Worm (Caenorhabditis elegans) whole organism, L4 larva: ENCODE data around the gene W08E12.9.
A peak's percentile ranks its signal among the peaks of the same experiment; 100 is the strongest.

Experiments used
- F10B5.3 ChIP-seq: sonication (generic microtip); optimal IDR thresholded peaks from 2 replicates; lab custom pipeline; 2016; ENCODE audit warnings: mild to moderate bottlenecking, missing genetic modification characterization, missing compliant biosample characterization
- Y75B8A.6 ChIP-seq: fragments of 200-800 bp; sonication (Bioruptor generic); IDR thresholded peaks from 2 replicates; pipeline ENCODE4 v1.3.6; 2022; ENCODE audit warnings: missing genetic modification reagents, missing genetic modification characterization, missing compliant biosample characterization
- ZK337.2 ChIP-seq: fragments of 200-800 bp; sonication (Bioruptor generic); IDR thresholded peaks from 2 replicates; pipeline ENCODE4 v1.3.6; 2022; ENCODE audit warnings: missing genetic modification reagents, missing genetic modification characterization, missing compliant biosample characterization
- aha-1 ChIP-seq: fragments of 150-350 bp; peaks from one replicate; lab custom pipeline; 2014; ENCODE audit warnings: missing biosample characterization, missing genetic modification characterization
- aly-2 ChIP-seq: sonication (generic microtip); optimal IDR thresholded peaks from 2 replicates; lab custom pipeline; 2018; ENCODE audit warnings: missing biosample characterization, missing genetic modification characterization
- ama-1 ChIP-seq: fragments of 150-350 bp; optimal IDR thresholded peaks from 2 replicates; lab custom pipeline; 2014; ENCODE audit warnings: inconsistent platforms, mixed read lengths
- arid-1 ChIP-seq: fragments of 200-800 bp; sonication (Bioruptor generic); conservative IDR thresholded peaks from 2 replicates; pipeline ENCODE4 v1.3.6; 2022; ENCODE audit warnings: missing genetic modification reagents, missing genetic modification characterization, missing compliant biosample characterization
- attf-4 ChIP-seq: sonication (generic microtip); optimal IDR thresholded peaks from 3 replicates; lab custom pipeline; 2017; ENCODE audit warnings: missing biosample characterization, missing genetic modification characterization
- ceh-32 ChIP-seq: sonication (generic microtip); optimal IDR thresholded peaks from 2 replicates; lab custom pipeline; 2016; ENCODE audit warnings: mild to moderate bottlenecking, missing genetic modification characterization, missing compliant biosample characterization; ENCODE audit not compliant: poor library complexity
- ceh-62 ChIP-seq: sonication (generic microtip); optimal IDR thresholded peaks from 2 replicates; lab custom pipeline; 2017; ENCODE audit warnings: missing biosample characterization, missing genetic modification characterization
- ces-1 ChIP-seq: fragments of 150-350 bp; sonication (generic microtip); optimal IDR thresholded peaks from 4 replicates; lab custom pipeline; 2014; ENCODE audit warnings: missing biosample characterization, missing genetic modification reagents, missing genetic modification characterization
- daf-12 ChIP-seq: fragments of 150-350 bp; optimal IDR thresholded peaks from 2 replicates; lab custom pipeline; 2014; ENCODE audit warnings: missing biosample characterization, missing genetic modification reagents, missing genetic modification characterization
- daf-16 ChIP-seq, 3 experiments: sonication (generic microtip); optimal IDR thresholded peaks; 2 replicates each; lab custom pipeline; 2016 to 2017; ENCODE audit warnings: missing genetic modification characterization in 3 of 3, missing genetic modification reagents in 3 of 3, mild to moderate bottlenecking in 2 of 3, missing compliant biosample characterization in 2 of 3, missing biosample characterization in 1 of 3, moderate library complexity in 1 of 3
- daf-19 ChIP-seq: fragments of 200-800 bp; sonication (Bioruptor generic); conservative IDR thresholded peaks from 2 replicates; pipeline ENCODE4 v1.3.6; 2022; ENCODE audit warnings: missing genetic modification characterization, missing compliant biosample characterization
- daf-8 ChIP-seq: fragments of 200-800 bp; sonication (Bioruptor generic); IDR thresholded peaks from 2 replicates; pipeline ENCODE4 v1.3.6; 2022; ENCODE audit warnings: missing genetic modification characterization, missing compliant biosample characterization
- dmd-8 ChIP-seq: fragments of 200-800 bp; sonication (Bioruptor generic); IDR thresholded peaks from 2 replicates; pipeline ENCODE4 v1.3.6; 2022; ENCODE audit warnings: missing genetic modification characterization, missing compliant biosample characterization
- duxl-1 ChIP-seq: sonication (generic microtip); optimal IDR thresholded peaks from 2 replicates; lab custom pipeline; 2016; ENCODE audit warnings: mild to moderate bottlenecking, missing genetic modification characterization, moderate library complexity, missing compliant biosample characterization; ENCODE audit not compliant: poor library complexity
- egl-43 ChIP-seq: fragments of 200-800 bp; sonication (Bioruptor generic); IDR thresholded peaks from 2 replicates; pipeline ENCODE4 v1.3.6; 2022; ENCODE audit warnings: missing genetic modification reagents, missing genetic modification characterization, missing compliant biosample characterization
- fkh-10 ChIP-seq: fragments of 150-350 bp; optimal IDR thresholded peaks from 2 replicates; lab custom pipeline; 2014; ENCODE audit warnings: missing biosample characterization, missing genetic modification reagents, missing genetic modification characterization
- fos-1 ChIP-seq: fragments of 150-350 bp; optimal IDR thresholded peaks from 2 replicates; lab custom pipeline; 2014; ENCODE audit warnings: missing biosample characterization, missing genetic modification characterization
- hmg-1.1 ChIP-seq: fragments of 200-800 bp; sonication (Bioruptor generic); IDR thresholded peaks from 2 replicates; pipeline ENCODE4 v1.3.6; 2022; ENCODE audit warnings: missing genetic modification reagents, missing genetic modification characterization, missing compliant biosample characterization
- jun-1 ChIP-seq: fragments of 150-350 bp; optimal IDR thresholded peaks from 2 replicates; lab custom pipeline; 2014; ENCODE audit warnings: missing biosample characterization, missing genetic modification reagents, missing genetic modification characterization
- lin-1 ChIP-seq: fragments of 200-800 bp; sonication (Bioruptor generic); IDR thresholded peaks from 2 replicates; pipeline ENCODE4 v1.3.6; 2022; ENCODE audit warnings: missing genetic modification reagents, missing genetic modification characterization, missing compliant biosample characterization
- lin-13 ChIP-seq: fragments of 150-350 bp; optimal IDR thresholded peaks from 2 replicates; lab custom pipeline; 2014; ENCODE audit warnings: missing biosample characterization, missing genetic modification reagents, missing genetic modification characterization
- lin-38 ChIP-seq: fragments of 200-800 bp; sonication (Bioruptor generic); IDR thresholded peaks from 2 replicates; pipeline ENCODE4 v1.3.6; 2022; ENCODE audit warnings: missing genetic modification reagents, missing genetic modification characterization, missing compliant biosample characterization
- lsy-2 ChIP-seq, 2 experiments: fragments of 150-350 bp in 1 of 2; sonication (generic microtip) in 1 of 2; optimal IDR thresholded peaks; 2 replicates each; lab custom pipeline; 2014 to 2017; ENCODE audit warnings: missing biosample characterization in 2 of 2, missing genetic modification characterization in 2 of 2
- madf-5 ChIP-seq, 2 experiments: fragments of 200-800 bp; sonication (Bioruptor generic); IDR thresholded peaks; 2 replicates each; pipeline ENCODE4 v1.3.6; 2022; ENCODE audit warnings: missing compliant biosample characterization in 2 of 2, missing genetic modification characterization in 2 of 2
- mdl-1 ChIP-seq, 2 experiments: fragments of 150-350 bp in 1 of 2; sonication (generic microtip) in 1 of 2; optimal IDR thresholded peaks; 2 replicates each; lab custom pipeline; 2014 to 2017; ENCODE audit warnings: missing biosample characterization in 2 of 2, missing genetic modification characterization in 2 of 2
- mxl-2 ChIP-seq: fragments of 200-800 bp; sonication (Bioruptor generic); conservative IDR thresholded peaks from 2 replicates; pipeline ENCODE4 v1.3.6; 2022; ENCODE audit warnings: missing genetic modification reagents, missing genetic modification characterization, missing compliant biosample characterization
- mxl-3 ChIP-seq: fragments of 200-800 bp; sonication (Bioruptor generic); optimal IDR thresholded peaks from 2 replicates; lab custom pipeline; 2018; ENCODE audit warnings: mild to moderate bottlenecking, missing genetic modification characterization, missing compliant biosample characterization
- nhr-111 ChIP-seq: fragments of 200-800 bp; sonication (Bioruptor generic); optimal IDR thresholded peaks from 2 replicates; lab custom pipeline; 2018; ENCODE audit warnings: mild to moderate bottlenecking, missing genetic modification characterization, missing compliant biosample characterization
- nhr-237 ChIP-seq: sonication (generic microtip); optimal IDR thresholded peaks from 2 replicates; lab custom pipeline; 2017; ENCODE audit warnings: missing biosample characterization, missing genetic modification characterization
- nhr-25 ChIP-seq: sonication (generic microtip); optimal IDR thresholded peaks from 2 replicates; lab custom pipeline; 2017; ENCODE audit warnings: missing genetic modification characterization, mild to moderate bottlenecking, missing compliant biosample characterization, antibody characterized with exemption, moderate library complexity, borderline replicate concordance; ENCODE audit not compliant: insufficient read depth
- nhr-42 ChIP-seq: fragments of 200-800 bp; sonication (Bioruptor generic); IDR thresholded peaks from 2 replicates; pipeline ENCODE4 v1.3.6; 2022; ENCODE audit warnings: missing genetic modification characterization, missing compliant biosample characterization
- nhr-48 ChIP-seq: sonication (generic microtip); optimal IDR thresholded peaks from 2 replicates; lab custom pipeline; 2016; ENCODE audit warnings: mild to moderate bottlenecking, missing genetic modification characterization, missing compliant biosample characterization
- pqm-1 ChIP-seq: sonication (generic microtip); optimal IDR thresholded peaks from 2 replicates; lab custom pipeline; 2017; ENCODE audit warnings: missing biosample characterization, missing genetic modification characterization
- skn-1 ChIP-seq: fragments of 150-350 bp; optimal IDR thresholded peaks from 2 replicates; lab custom pipeline; 2014; ENCODE audit warnings: missing biosample characterization, missing genetic modification characterization
- snpc-4 ChIP-seq: fragments of 150-350 bp; optimal IDR thresholded peaks from 2 replicates; lab custom pipeline; 2014; ENCODE audit warnings: missing biosample characterization, missing genetic modification characterization
- spr-3 ChIP-seq: fragments of 200-800 bp; sonication (Bioruptor generic); optimal IDR thresholded peaks from 2 replicates; lab custom pipeline; 2018; ENCODE audit warnings: mild to moderate bottlenecking, missing genetic modification characterization, missing compliant biosample characterization
- tra-1 ChIP-seq: fragments of 200-800 bp; sonication (Bioruptor generic); IDR thresholded peaks from 2 replicates; pipeline ENCODE4 v1.3.6; 2022; ENCODE audit warnings: missing genetic modification reagents, missing genetic modification characterization, missing compliant biosample characterization
- zfp-3 ChIP-seq: fragments of 200-800 bp; sonication (Bioruptor generic); conservative IDR thresholded peaks from 2 replicates; pipeline ENCODE4 v1.3.6; 2022; ENCODE audit warnings: missing genetic modification reagents, missing genetic modification characterization, missing compliant biosample characterization

Gene W08E12.9

ce11 chrIV:3278822-3279221, 28.5 kb downstream of the W08E12.9 start:
- no peak for TF ChIP-seq lin-1 (GFP tag; lab: Robert Waterston, UW)
- TF ChIP-seq ZK337.2 = 0 out of 2 replicates have a peak, but pooled peaks have one; percentile 15

- TF ChIP-seq attf-4 (tag; lab: Kevin White, UChicago) (no peak), nhr-111 (GFP tag; lab: Kevin White, UChicago) (no peak), daf-19 (no peak), fkh-10 (GFP tag; lab: Kevin White, UChicago) (no peak), aha-1 (tag; lab: Kevin White, UChicago) (no peak), mxl-3 (GFP tag; lab: Kevin White, UChicago) (no peak), madf-5 (GFP tag; IDR thresholded peaks at IDR 0.05; lab: Robert Waterston, UW) (no peak), nhr-237 (no peak), fos-1 (tag; lab: Kevin White, UChicago) (no peak), lin-38 (no peak), tra-1 (GFP tag; lab: Robert Waterston, UW) (no peak), ceh-32 (no peak), mxl-2 (GFP tag; lab: Robert Waterston, UW) (no peak)
Observed at ce11 chrIV:3273295-3273694, 34.1 kb downstream of the W08E12.9 start, which contains the start of gene T26C12.3. TSS of gene T26C12.3 (minus strand) at chrIV:3273395.

ce11 chrIV:3271342-3271741, 36.0 kb downstream of the W08E12.9 start:
- TF ChIP-seq F10B5.3 = no peak
- TF ChIP-seq lsy-2 (tag; optimal IDR thresholded peaks at IDR 0.05; lab: Kevin White, UChicago) = no peak
- no peak for TF ChIP-seq fkh-10 (GFP tag; lab: Kevin White, UChicago)
- TF ChIP-seq spr-3 = no peak
- no peak for TF ChIP-seq ceh-62
- no peak for TF ChIP-seq mxl-2 (GFP tag; lab: Robert Waterston, UW)
- TF ChIP-seq ces-1 (GFP tag; lab: Kevin White, UChicago) = no peak
- TF ChIP-seq jun-1 = no peak
- no peak for TF ChIP-seq daf-16 (GFP tag; optimal IDR thresholded peaks at IDR 0.05; lab: Kevin White, UChicago)
- no peak for TF ChIP-seq daf-16 (tag; optimal IDR thresholded peaks at IDR 0.05; lab: Kevin White, UChicago)
- no peak for TF ChIP-seq duxl-1 (tag; lab: Kevin White, UChicago)
- TF ChIP-seq nhr-42 (GFP tag; lab: Robert Waterston, UW) = no peak
- TF ChIP-seq lin-13 (GFP tag; lab: Kevin White, UChicago) = no peak
- no peak for TF ChIP-seq nhr-25 (tag; lab: Kevin White, UChicago)
- no peak for TF ChIP-seq dmd-8 (GFP tag; lab: Robert Waterston, UW)
- TF ChIP-seq mdl-1 (tag; optimal IDR thresholded peaks at IDR 0.05; lab: Kevin White, UChicago) = no peak
- TF ChIP-seq hmg-1.1 (GFP tag; lab: Robert Waterston, UW) = no peak
- TF ChIP-seq daf-8 (GFP tag; lab: Robert Waterston, UW) = no peak
- no peak for TF ChIP-seq egl-43 (GFP tag; lab: Robert Waterston, UW)
- TF ChIP-seq attf-4 (tag; lab: Kevin White, UChicago) = no peak
- no peak for TF ChIP-seq nhr-48 (tag; lab: Kevin White, UChicago)

DNA sequence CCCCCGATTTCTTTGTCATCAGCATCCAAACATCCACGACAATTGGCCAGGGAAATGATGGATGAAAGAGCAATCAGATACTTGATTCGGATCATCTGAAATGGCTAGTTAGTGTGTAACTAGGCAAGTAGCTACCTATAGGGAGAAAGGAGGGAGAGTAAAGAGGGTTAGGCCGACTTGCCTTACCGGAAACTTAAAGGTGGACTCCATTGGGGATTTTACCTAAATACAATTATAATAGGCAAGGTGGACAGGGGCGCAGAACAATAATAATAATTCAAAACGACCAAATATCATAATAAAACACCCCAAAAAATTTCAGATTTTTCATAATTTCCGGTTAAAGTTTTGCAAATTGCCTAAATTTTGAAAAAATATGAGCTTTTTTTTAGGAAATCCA, 39.8 kb downstream of the W08E12.9 start, which contains the start of gene clec-173:
clec-173 (minus strand) TSS at position 101 of the 400 bp plus-strand sequence.
- TF ChIP-seq mxl-2 (GFP tag; lab: Robert Waterston, UW) = no peak
- no peak for TF ChIP-seq zfp-3 (GFP tag; lab: Robert Waterston, UW)
- TF ChIP-seq daf-16 (GFP tag; optimal IDR thresholded peaks at IDR 0.05; lab: Kevin White, UChicago) = no peak
- TF ChIP-seq daf-16 (tag; optimal IDR thresholded peaks at IDR 0.05; lab: Kevin White, UChicago) = no peak
- no peak for TF ChIP-seq Y75B8A.6 (GFP tag; lab: Robert Waterston, UW)
- TF ChIP-seq ZK337.2 = no peak
- TF ChIP-seq skn-1 = no peak
- TF ChIP-seq snpc-4 (tag; lab: Kevin White, UChicago) = no peak
- no peak for TF ChIP-seq arid-1 (GFP tag; lab: Robert Waterston, UW)
- no peak for TF ChIP-seq ama-1 (lab: Kevin White, UChicago)
- TF ChIP-seq lin-1 (GFP tag; lab: Robert Waterston, UW) = no peak
- TF ChIP-seq pqm-1 (tag; lab: Kevin White, UChicago) = no peak
- TF ChIP-seq daf-12 (tag; lab: Kevin White, UChicago) = no peak
- no peak for TF ChIP-seq aly-2 (tag; lab: Kevin White, UChicago)
